Fruit fly (Drosophila melanogaster) whole organism, embryonic: ENCODE results near the gene CG14252.

Experiments used
- Atf6 ChIP-seq: fragments of 200-800 bp; sonication (Bioruptor generic); IDR thresholded peaks from 2 replicates; pipeline ENCODE4 v1.3.6; 2022; ENCODE audit warnings: missing biosample characterization, missing genetic modification characterization
- Blimp-1 ChIP-seq: fragments of 200-800 bp; sonication (Bioruptor generic); optimal IDR thresholded peaks from 3 replicates; lab custom pipeline; 2018; ENCODE audit warnings: missing biosample characterization, missing genetic modification characterization, mild to moderate bottlenecking, moderate library complexity, missing genetic modification reagents
- CG10321 ChIP-seq: fragments of 200-800 bp; sonication (Bioruptor generic); IDR thresholded peaks from 2 replicates; pipeline ENCODE4 v1.3.6; 2022; ENCODE audit warnings: missing biosample characterization, missing genetic modification characterization
- CG11560 ChIP-seq: fragments of 200-800 bp; sonication (Bioruptor generic); IDR thresholded peaks from 3 replicates; pipeline ENCODE4 v1.3.6; 2022; ENCODE audit warnings: missing biosample characterization, missing genetic modification characterization
- CG12071 ChIP-seq: fragments of 200-800 bp; sonication (Bioruptor generic); optimal IDR thresholded peaks from 3 replicates; lab custom pipeline; 2018; ENCODE audit warnings: missing biosample characterization, mild to moderate bottlenecking, missing genetic modification characterization
- CG12155 ChIP-seq: fragments of 200-800 bp; sonication (Bioruptor generic); optimal IDR thresholded peaks from 3 replicates; lab custom pipeline; 2016; ENCODE audit warnings: missing biosample characterization, missing genetic modification characterization
- CG12299 ChIP-seq: fragments of 200-800 bp; sonication (Bioruptor generic); optimal IDR thresholded peaks from 2 replicates; lab custom pipeline; 2018; ENCODE audit warnings: missing biosample characterization, mild to moderate bottlenecking, missing genetic modification characterization
- CG13775 ChIP-seq: fragments of 200-800 bp; sonication (Bioruptor generic); optimal IDR thresholded peaks from 3 replicates; lab custom pipeline; 2017; ENCODE audit warnings: missing biosample characterization, mild to moderate bottlenecking, missing genetic modification characterization
- CG15514 ChIP-seq: fragments of 200-800 bp; sonication (Bioruptor generic); optimal IDR thresholded peaks from 3 replicates; lab custom pipeline; 2017; ENCODE audit warnings: missing biosample characterization, missing genetic modification characterization, mild to moderate bottlenecking, moderate library complexity, missing genetic modification reagents
- CG1647 ChIP-seq: fragments of 200-800 bp; sonication (Bioruptor generic); optimal IDR thresholded peaks from 3 replicates; lab custom pipeline; 2016; ENCODE audit warnings: missing biosample characterization, missing genetic modification characterization
- CG16863 ChIP-seq: fragments of 200-800 bp; sonication (Bioruptor generic); optimal IDR thresholded peaks from 3 replicates; lab custom pipeline; 2016; ENCODE audit warnings: missing biosample characterization, missing genetic modification characterization
- CG17361 ChIP-seq: fragments of 200-800 bp; sonication (Bioruptor generic); IDR thresholded peaks from 3 replicates; pipeline ENCODE4 v1.3.6; 2022; ENCODE audit warnings: missing biosample characterization, missing genetic modification characterization
- CG17802 ChIP-seq: fragments of 200-800 bp; sonication (Bioruptor generic); optimal IDR thresholded peaks from 2 replicates; lab custom pipeline; 2018; ENCODE audit warnings: missing biosample characterization, mild to moderate bottlenecking, missing genetic modification characterization, moderate library complexity
- CG17829 ChIP-seq: fragments of 200-800 bp; optimal IDR thresholded peaks from 2 replicates; lab custom pipeline; 2019; ENCODE audit warnings: missing biosample characterization, mild to moderate bottlenecking, missing genetic modification characterization, moderate library complexity
- CG2202 ChIP-seq: fragments of 200-800 bp; sonication (Bioruptor generic); optimal IDR thresholded peaks from 2 replicates; lab custom pipeline; 2018; ENCODE audit warnings: missing biosample characterization, mild to moderate bottlenecking, missing genetic modification characterization
- CG2712 ChIP-seq: fragments of 200-800 bp; optimal IDR thresholded peaks from 3 replicates; lab custom pipeline; 2019; ENCODE audit warnings: missing biosample characterization, mild to moderate bottlenecking, missing genetic modification characterization, moderate library complexity
- CG2875 ChIP-seq: fragments of 200-800 bp; sonication (Bioruptor generic); optimal IDR thresholded peaks from 2 replicates; lab custom pipeline; 2017; ENCODE audit warnings: missing biosample characterization, mild to moderate bottlenecking, missing genetic modification characterization, missing genetic modification reagents
- CG30020 ChIP-seq: fragments of 200-800 bp; optimal IDR thresholded peaks from 2 replicates; lab custom pipeline; 2019; ENCODE audit warnings: missing biosample characterization, mild to moderate bottlenecking, missing genetic modification characterization, moderate library complexity
- CG33557 ChIP-seq: fragments of 200-800 bp; sonication (Bioruptor generic); optimal IDR thresholded peaks from 2 replicates; lab custom pipeline; 2019; ENCODE audit warnings: missing biosample characterization, mild to moderate bottlenecking, missing genetic modification characterization, moderate library complexity
- CG34422 ChIP-seq: fragments of 200-800 bp; sonication (Bioruptor generic); IDR thresholded peaks from 3 replicates; pipeline ENCODE4 v1.3.6; 2022; ENCODE audit warnings: missing biosample characterization, missing genetic modification characterization
- CG4404 ChIP-seq: fragments of 200-800 bp; sonication (Bioruptor generic); IDR thresholded peaks from 2 replicates; pipeline ENCODE4 v1.3.6; 2022; ENCODE audit warnings: missing biosample characterization, missing genetic modification characterization
- CG5245 ChIP-seq: fragments of 200-800 bp; sonication (Bioruptor generic); optimal IDR thresholded peaks from 3 replicates; lab custom pipeline; 2016; ENCODE audit warnings: missing biosample characterization, missing genetic modification characterization
- CG6765 ChIP-seq: fragments of 200-800 bp; sonication (Bioruptor generic); optimal IDR thresholded peaks from 3 replicates; lab custom pipeline; 2017; ENCODE audit warnings: missing biosample characterization, mild to moderate bottlenecking, missing genetic modification characterization
- CG7357 ChIP-seq: fragments of 200-800 bp; sonication (Bioruptor generic); IDR thresholded peaks from 3 replicates; pipeline ENCODE4 v1.3.6; 2022; ENCODE audit warnings: missing biosample characterization, missing genetic modification characterization
- CG8388 ChIP-seq: fragments of 200-800 bp; sonication (Bioruptor generic); optimal IDR thresholded peaks from 2 replicates; lab custom pipeline; 2019; ENCODE audit warnings: missing biosample characterization, mild to moderate bottlenecking, missing genetic modification characterization, moderate library complexity
- CG8765 ChIP-seq: fragments of 200-800 bp; sonication (Bioruptor generic); IDR thresholded peaks from 2 replicates; pipeline ENCODE4 v1.3.6; 2022; ENCODE audit warnings: missing biosample characterization, missing genetic modification characterization
- CG9797 ChIP-seq: fragments of 200-800 bp; sonication (Bioruptor generic); optimal IDR thresholded peaks from 3 replicates; lab custom pipeline; 2018; ENCODE audit warnings: missing biosample characterization, mild to moderate bottlenecking, missing genetic modification characterization
- CTCF ChIP-seq: fragments of 200-800 bp; sonication (Bioruptor generic); optimal IDR thresholded peaks from 2 replicates; lab custom pipeline; 2017; ENCODE audit warnings: missing biosample characterization, mild to moderate bottlenecking, missing genetic modification characterization, moderate library complexity
- Gug ChIP-seq: fragments of 200-800 bp; sonication (Bioruptor generic); IDR thresholded peaks from 4 replicates; pipeline ENCODE4 v1.3.6; 2022; ENCODE audit warnings: missing biosample characterization, missing genetic modification characterization
- H15 ChIP-seq: fragments of 200-800 bp; sonication (Bioruptor generic); IDR thresholded peaks from 3 replicates; pipeline ENCODE4 v1.3.6; 2022; ENCODE audit warnings: missing biosample characterization, missing genetic modification characterization
- Hsf ChIP-seq: fragments of 200-800 bp; sonication (Bioruptor generic); optimal IDR thresholded peaks from 3 replicates; lab custom pipeline; 2016; ENCODE audit warnings: missing biosample characterization, missing genetic modification characterization
- Opbp ChIP-seq: fragments of 200-800 bp; sonication (Bioruptor generic); IDR thresholded peaks from 3 replicates; pipeline ENCODE4 v1.3.6; 2022; ENCODE audit warnings: missing biosample characterization, missing genetic modification characterization; ENCODE audit not compliant: partially characterized antibody
- Optix ChIP-seq: fragments of 200-800 bp; sonication (Bioruptor generic); IDR thresholded peaks from 3 replicates; pipeline ENCODE4 v1.3.6; 2022; ENCODE audit warnings: missing biosample characterization, missing genetic modification characterization
- Ptx1 ChIP-seq: fragments of 200-800 bp; sonication (Bioruptor generic); IDR thresholded peaks from 2 replicates; pipeline ENCODE4 v1.3.6; 2022; ENCODE audit warnings: missing biosample characterization, missing genetic modification characterization
- Side ChIP-seq: fragments of 200-800 bp; sonication (Bioruptor generic); optimal IDR thresholded peaks from 2 replicates; lab custom pipeline; 2016; ENCODE audit warnings: missing biosample characterization, missing genetic modification characterization
- Six4 ChIP-seq: fragments of 200-800 bp; sonication (Bioruptor generic); optimal IDR thresholded peaks from 2 replicates; lab custom pipeline; 2016; ENCODE audit warnings: missing biosample characterization, missing genetic modification characterization
- Spps ChIP-seq: fragments of 200-800 bp; sonication (Bioruptor generic); optimal IDR thresholded peaks from 2 replicates; lab custom pipeline; 2018; ENCODE audit warnings: missing biosample characterization, mild to moderate bottlenecking, missing genetic modification characterization
- Ssrp ChIP-seq: fragments of 200-800 bp; sonication (Bioruptor generic); optimal IDR thresholded peaks from 2 replicates; lab custom pipeline; 2018; ENCODE audit warnings: missing biosample characterization, mild to moderate bottlenecking, missing genetic modification characterization, moderate library complexity
- ac ChIP-seq: fragments of 200-800 bp; sonication (Bioruptor generic); optimal IDR thresholded peaks from 3 replicates; lab custom pipeline; 2017; ENCODE audit warnings: missing biosample characterization, mild to moderate bottlenecking, missing genetic modification characterization
- ci ChIP-seq: fragments of 200-800 bp; sonication (Bioruptor generic); IDR thresholded peaks from 3 replicates; pipeline ENCODE4 v1.3.6; 2022; ENCODE audit warnings: missing biosample characterization, missing genetic modification characterization
- cwo ChIP-seq: fragments of 200-800 bp; sonication (Bioruptor generic); optimal IDR thresholded peaks from 3 replicates; lab custom pipeline; 2017; ENCODE audit warnings: missing biosample characterization, missing genetic modification characterization, mild to moderate bottlenecking, moderate library complexity, missing genetic modification reagents
- dimm ChIP-seq: fragments of 200-800 bp; sonication (Bioruptor generic); IDR thresholded peaks from 2 replicates; pipeline ENCODE4 v1.3.6; 2022; ENCODE audit warnings: missing biosample characterization, missing genetic modification characterization
- en ChIP-seq: fragments of 200-800 bp; sonication (Bioruptor generic); optimal IDR thresholded peaks from 2 replicates; lab custom pipeline; 2016; ENCODE audit warnings: missing biosample characterization, missing genetic modification characterization
- exex ChIP-seq: fragments of 200-800 bp; sonication (Bioruptor generic); optimal IDR thresholded peaks from 4 replicates; lab custom pipeline; 2018; ENCODE audit warnings: missing biosample characterization, mild to moderate bottlenecking, missing genetic modification characterization, moderate library complexity
- gcm ChIP-seq: fragments of 200-800 bp; sonication (Bioruptor generic); optimal IDR thresholded peaks from 2 replicates; lab custom pipeline; 2019; ENCODE audit warnings: missing biosample characterization, mild to moderate bottlenecking, missing genetic modification characterization, moderate library complexity
- gcm2 ChIP-seq: fragments of 200-800 bp; sonication (Bioruptor generic); optimal IDR thresholded peaks from 2 replicates; lab custom pipeline; 2016; ENCODE audit warnings: missing biosample characterization, missing genetic modification characterization
- hbn ChIP-seq: fragments of 200-800 bp; sonication (Bioruptor generic); IDR thresholded peaks from 2 replicates; pipeline ENCODE4 v1.3.6; 2022; ENCODE audit warnings: missing biosample characterization, missing genetic modification characterization; ENCODE audit not compliant: partially characterized antibody
- kni ChIP-seq: fragments of 200-800 bp; sonication (Bioruptor generic); optimal IDR thresholded peaks from 3 replicates; lab custom pipeline; 2017; ENCODE audit warnings: mild to moderate bottlenecking, missing biosample characterization, missing genetic modification reagents, missing genetic modification characterization
- pho ChIP-seq: fragments of 200-800 bp; sonication (Bioruptor generic); optimal IDR thresholded peaks from 2 replicates; lab custom pipeline; 2016; ENCODE audit warnings: missing biosample characterization, missing genetic modification characterization
- phol ChIP-seq: fragments of 200-800 bp; sonication (Bioruptor generic); optimal IDR thresholded peaks from 3 replicates; lab custom pipeline; 2018; ENCODE audit warnings: missing biosample characterization, mild to moderate bottlenecking, missing genetic modification characterization, moderate library complexity
- pros ChIP-seq: fragments of 200-800 bp; sonication (Bioruptor generic); optimal IDR thresholded peaks from 3 replicates; lab custom pipeline; 2019; ENCODE audit warnings: missing biosample characterization, mild to moderate bottlenecking, missing genetic modification characterization, moderate library complexity
- rib ChIP-seq: fragments of 200-800 bp; sonication (Bioruptor generic); IDR thresholded peaks from 2 replicates; pipeline ENCODE4 v1.3.6; 2022; ENCODE audit warnings: missing biosample characterization, missing genetic modification characterization
- trh ChIP-seq: fragments of 200-800 bp; sonication (Bioruptor generic); optimal IDR thresholded peaks from 2 replicates; lab custom pipeline; 2016; ENCODE audit warnings: missing biosample characterization, missing genetic modification characterization

The CG14252 gene

dm6 chr3R:26928424-26928823 lies 16.9 kb upstream of the CG14252 start (continued):
- TF ChIP-seq dimm (GFP tag; lab: Robert Waterston, UW) (no peak), en (no peak), CG17829 (tag; lab: Kevin White, UChicago) (no peak), CG13775 (peak; percentile 23), CG11560 (tag; lab: Robert Waterston, UW) (no peak), CG8765 (GFP tag; lab: Robert Waterston, UW) (no peak), CG2712 (tag; lab: Kevin White, UChicago) (peak; percentile 53), Ptx1 (GFP tag; lab: Robert Waterston, UW) (peak; percentile 29; the same call in 1 of the 2 replicates), CG17361 (no peak), CG12155 (no peak), CG12299 (peak; percentile 15), pho (GFP tag; lab: Kevin White, UChicago) (no peak), gcm2 (GFP tag; lab: Kevin White, UChicago) (no peak), Spps (tag; lab: Kevin White, UChicago) (no peak), CG9797 (no peak), Atf6 (GFP tag; lab: Robert Waterston, UW) (peak; percentile 43; the same call in 1 of the 2 replicates), H15 (GFP tag; lab: Robert Waterston, UW) (no peak), pros (GFP tag; lab: Kevin White, UChicago) (no peak), Blimp-1 (GFP tag; lab: Kevin White, UChicago) (peak; percentile 49), Opbp (GFP tag; lab: Robert Waterston, UW) (no peak), CG2202 (tag; lab: Kevin White, UChicago) (no peak), ac (no peak), Optix (GFP tag; lab: Robert Waterston, UW) (no peak), Gug (GFP tag; lab: Robert Waterston, UW) (no peak), CG30020 (tag; lab: Kevin White, UChicago) (no peak), CG33557 (no peak), CG4404 (no peak), Six4 (GFP tag; lab: Kevin White, UChicago) (no peak), phol (tag; lab: Kevin White, UChicago) (peak; percentile 55), CG34422 (GFP tag; lab: Robert Waterston, UW) (no peak), trh (GFP tag; lab: Kevin White, UChicago) (no peak), CG17802 (tag; lab: Kevin White, UChicago) (no peak), CG2875 (GFP tag; lab: Kevin White, UChicago) (no peak), Hsf (GFP tag; lab: Kevin White, UChicago) (no peak), CG6765 (GFP tag; lab: Kevin White, UChicago) (no peak), CG1647 (no peak), CG8388 (GFP tag; lab: Kevin White, UChicago) (peak; percentile 57), Side (GFP tag; lab: Kevin White, UChicago) (no peak), CG12071 (peak; percentile 19), rib (no peak), CG5245 (GFP tag; lab: Kevin White, UChicago) (peak; percentile 28), CTCF (GFP tag; lab: Kevin White, UChicago) (no peak), CG16863 (GFP tag; lab: Kevin White, UChicago) (no peak), hbn (GFP tag; lab: Robert Waterston, UW) (no peak), gcm (GFP tag; lab: Kevin White, UChicago) (peak; percentile 54), ci (peak; percentile 90), CG10321 (no peak), Ssrp (tag; lab: Kevin White, UChicago) (peak; percentile 68), exex (tag; lab: Kevin White, UChicago) (no peak), cwo (GFP tag; lab: Kevin White, UChicago) (no peak), CG15514 (no peak), CG7357 (GFP tag; lab: Robert Waterston, UW) (no peak), kni (no peak)
